Worm (Caenorhabditis elegans) whole organism, young adult: ENCODE results near the gene rpn-1.

Experiments used
- B0019.2 ChIP-seq: fragments of 200-800 bp; sonication (Bioruptor generic); conservative IDR thresholded peaks from 2 replicates; pipeline ENCODE4 v1.3.6; 2022; ENCODE audit warnings: missing genetic modification reagents, missing genetic modification characterization, missing compliant biosample characterization
- B0336.3 ChIP-seq: fragments of 200-800 bp; sonication (Bioruptor generic); IDR thresholded peaks from 2 replicates; pipeline ENCODE4 v1.3.6; 2022; ENCODE audit warnings: missing genetic modification characterization, missing compliant biosample characterization
- F10E7.11 ChIP-seq: sonication (generic microtip); optimal IDR thresholded peaks from 2 replicates; lab custom pipeline; 2017; ENCODE audit warnings: mild to moderate bottlenecking, missing genetic modification characterization, moderate library complexity, missing compliant biosample characterization
- F33H1.4 ChIP-seq: fragments of 200-800 bp; sonication (Bioruptor generic); IDR thresholded peaks from 2 replicates; pipeline ENCODE4 v1.3.6; 2022; ENCODE audit warnings: missing genetic modification reagents, missing genetic modification characterization, missing compliant biosample characterization
- F39B2.1 ChIP-seq: fragments of 200-800 bp; sonication (Bioruptor generic); IDR thresholded peaks from 2 replicates; pipeline ENCODE4 v1.3.6; 2022; ENCODE audit warnings: missing genetic modification reagents, missing genetic modification characterization, missing compliant biosample characterization
- F49E8.2 ChIP-seq: sonication (generic microtip); optimal IDR thresholded peaks from 3 replicates; lab custom pipeline; 2017; ENCODE audit warnings: missing genetic modification characterization, mild to moderate bottlenecking, missing compliant biosample characterization, antibody characterized with exemption, moderate library complexity; ENCODE audit not compliant: insufficient read depth
- F52B5.7 ChIP-seq: sonication (generic microtip); optimal IDR thresholded peaks from 2 replicates; lab custom pipeline; 2016; ENCODE audit warnings: mild to moderate bottlenecking, missing genetic modification characterization, missing compliant biosample characterization
- F55B11.4 ChIP-seq: sonication (generic microtip); optimal IDR thresholded peaks from 2 replicates; lab custom pipeline; 2016; ENCODE audit warnings: missing compliant biosample characterization, missing genetic modification characterization, borderline replicate concordance; ENCODE audit not compliant: insufficient read depth
- K12H6.12 ChIP-seq: fragments of 200-800 bp; sonication (Bioruptor generic); optimal IDR thresholded peaks from 2 replicates; lab custom pipeline; 2018; ENCODE audit warnings: mild to moderate bottlenecking, missing genetic modification characterization, missing compliant biosample characterization
- T07F8.4 ChIP-seq: sonication (generic microtip); optimal IDR thresholded peaks from 2 replicates; lab custom pipeline; 2016; ENCODE audit warnings: mild to moderate bottlenecking, missing genetic modification characterization, moderate library complexity, missing compliant biosample characterization
- T26A5.8 ChIP-seq: sonication (generic microtip); optimal IDR thresholded peaks from 2 replicates; lab custom pipeline; 2016; ENCODE audit warnings: missing genetic modification characterization, missing compliant biosample characterization
- Y53F4B.3 ChIP-seq: fragments of 200-800 bp; sonication (Bioruptor generic); IDR thresholded peaks from 2 replicates; pipeline ENCODE4 v1.3.6; 2022; ENCODE audit warnings: missing genetic modification reagents, missing genetic modification characterization, missing compliant biosample characterization
- Y67H2A.10 ChIP-seq: fragments of 200-800 bp; sonication (Bioruptor generic); conservative IDR thresholded peaks from 2 replicates; pipeline ENCODE4 v1.3.6; 2022; ENCODE audit warnings: missing genetic modification reagents, missing genetic modification characterization, missing compliant biosample characterization
- aptf-2 ChIP-seq: fragments of 200-800 bp; sonication (Bioruptor generic); conservative IDR thresholded peaks from 2 replicates; pipeline ENCODE4 v1.3.6; 2022; ENCODE audit warnings: missing genetic modification reagents, missing genetic modification characterization, missing compliant biosample characterization
- athp-1 ChIP-seq: sonication (generic microtip); optimal IDR thresholded peaks from 2 replicates; lab custom pipeline; 2017; ENCODE audit warnings: mild to moderate bottlenecking, missing genetic modification characterization, missing compliant biosample characterization
- attf-3 ChIP-seq: fragments of 200-800 bp; sonication (Bioruptor generic); conservative IDR thresholded peaks from 2 replicates; pipeline ENCODE4 v1.3.6; 2022; ENCODE audit warnings: missing genetic modification reagents, missing genetic modification characterization, missing compliant biosample characterization
- bed-1 ChIP-seq: fragments of 200-800 bp; sonication (Bioruptor generic); IDR thresholded peaks from 2 replicates; pipeline ENCODE4 v1.3.6; 2022; ENCODE audit warnings: missing genetic modification reagents, missing genetic modification characterization, missing compliant biosample characterization
- ccch-3 ChIP-seq: fragments of 200-800 bp; sonication (Bioruptor generic); optimal IDR thresholded peaks from 2 replicates; lab custom pipeline; 2018; ENCODE audit warnings: mild to moderate bottlenecking, missing genetic modification characterization, missing compliant biosample characterization
- ceh-79 ChIP-seq: sonication (generic microtip); optimal IDR thresholded peaks from 2 replicates; lab custom pipeline; 2017; ENCODE audit warnings: mild to moderate bottlenecking, missing genetic modification characterization, missing compliant biosample characterization
- ceh-91 ChIP-seq: fragments of 200-800 bp; sonication (Bioruptor generic); IDR thresholded peaks from 2 replicates; pipeline ENCODE4 v1.3.6; 2022; ENCODE audit warnings: missing genetic modification reagents, missing genetic modification characterization, missing compliant biosample characterization
- dpl-1 ChIP-seq: fragments of 150-350 bp; optimal IDR thresholded peaks from 2 replicates; lab custom pipeline; 2014; ENCODE audit warnings: missing biosample characterization, missing genetic modification reagents, missing genetic modification characterization
- efl-1 ChIP-seq: fragments of 150-350 bp; optimal IDR thresholded peaks from 2 replicates; lab custom pipeline; 2014; ENCODE audit warnings: missing biosample characterization, missing genetic modification reagents, missing genetic modification characterization
- ets-4 ChIP-seq: fragments of 200-800 bp; sonication (Bioruptor generic); optimal IDR thresholded peaks from 2 replicates; lab custom pipeline; 2018; ENCODE audit warnings: mild to moderate bottlenecking, missing genetic modification characterization, missing compliant biosample characterization
- hlh-26 ChIP-seq: fragments of 200-800 bp; sonication (Bioruptor generic); conservative IDR thresholded peaks from 2 replicates; pipeline ENCODE4 v1.3.6; 2022; ENCODE audit warnings: missing genetic modification reagents, missing genetic modification characterization, missing compliant biosample characterization
- hmg-1.2 ChIP-seq: fragments of 200-800 bp; sonication (Bioruptor generic); IDR thresholded peaks from 2 replicates; pipeline ENCODE4 v1.3.6; 2022; ENCODE audit warnings: missing genetic modification reagents, missing genetic modification characterization, missing compliant biosample characterization
- hsf-1 ChIP-seq: fragments of 200-800 bp; sonication (Bioruptor generic); IDR thresholded peaks from 2 replicates; pipeline ENCODE4 v1.3.6; 2022; ENCODE audit warnings: missing genetic modification reagents, missing genetic modification characterization, missing compliant biosample characterization
- lag-1 ChIP-seq: fragments of 200-800 bp; sonication (Bioruptor generic); IDR thresholded peaks from 2 replicates; pipeline ENCODE4 v1.3.6; 2022; ENCODE audit warnings: missing genetic modification reagents, missing genetic modification characterization, missing compliant biosample characterization
- let-526 ChIP-seq: fragments of 200-800 bp; sonication (Bioruptor generic); IDR thresholded peaks from 2 replicates; pipeline ENCODE4 v1.3.6; 2022; ENCODE audit warnings: missing genetic modification reagents, missing genetic modification characterization, missing compliant biosample characterization
- lin-35 ChIP-seq, 3 experiments: fragments of 150-350 bp in 2 of 3; sonication (generic microtip) in 1 of 3; optimal IDR thresholded peaks; 2 replicates each; lab custom pipeline; 2014 to 2018; ENCODE audit warnings: missing biosample characterization in 3 of 3, missing genetic modification characterization in 3 of 3, missing genetic modification reagents in 3 of 3
- lin-54 ChIP-seq: fragments of 200-800 bp; sonication (Bioruptor generic); optimal IDR thresholded peaks from 2 replicates; lab custom pipeline; 2018; ENCODE audit warnings: mild to moderate bottlenecking, missing genetic modification characterization, missing compliant biosample characterization
- lsl-1 ChIP-seq: fragments of 200-800 bp; sonication (Bioruptor generic); optimal IDR thresholded peaks from 2 replicates; lab custom pipeline; 2018; ENCODE audit warnings: mild to moderate bottlenecking, missing genetic modification characterization, moderate library complexity, missing compliant biosample characterization
- lsy-27 ChIP-seq: sonication (generic microtip); optimal IDR thresholded peaks from 2 replicates; lab custom pipeline; 2017; ENCODE audit warnings: missing genetic modification characterization, mild to moderate bottlenecking, missing compliant biosample characterization, antibody characterized with exemption, missing genotype, borderline replicate concordance; ENCODE audit not compliant: insufficient read depth
- madf-3 ChIP-seq: fragments of 200-800 bp; sonication (Bioruptor generic); IDR thresholded peaks from 2 replicates; pipeline ENCODE4 v1.3.6; 2022; ENCODE audit warnings: missing genetic modification reagents, missing genetic modification characterization, missing compliant biosample characterization
- madf-6 ChIP-seq: fragments of 200-800 bp; sonication (Bioruptor generic); IDR thresholded peaks from 2 replicates; pipeline ENCODE4 v1.3.6; 2022; ENCODE audit warnings: missing genetic modification reagents, missing genetic modification characterization, missing compliant biosample characterization
- madf-8 ChIP-seq: fragments of 200-800 bp; sonication (Bioruptor generic); conservative IDR thresholded peaks from 2 replicates; pipeline ENCODE4 v1.3.6; 2022; ENCODE audit warnings: missing genetic modification reagents, missing genetic modification characterization, missing compliant biosample characterization
- nfya-2 ChIP-seq: fragments of 200-800 bp; sonication (Bioruptor generic); IDR thresholded peaks from 2 replicates; pipeline ENCODE4 v1.3.6; 2022; ENCODE audit warnings: missing genetic modification reagents, missing genetic modification characterization, missing compliant biosample characterization
- nhr-27 ChIP-seq: fragments of 200-800 bp; sonication (Bioruptor generic); optimal IDR thresholded peaks from 2 replicates; lab custom pipeline; 2018; ENCODE audit warnings: mild to moderate bottlenecking, missing genetic modification characterization, moderate library complexity, missing compliant biosample characterization
- sdz-38 ChIP-seq: sonication (generic microtip); optimal IDR thresholded peaks from 2 replicates; lab custom pipeline; 2016; ENCODE audit warnings: missing genotype, missing genetic modification characterization, missing compliant biosample characterization
- sea-2 ChIP-seq: fragments of 200-800 bp; sonication (Bioruptor generic); IDR thresholded peaks from 2 replicates; pipeline ENCODE4 v1.3.6; 2022; ENCODE audit warnings: missing genetic modification characterization, missing compliant biosample characterization
- snpc-1.1 ChIP-seq: sonication (generic microtip); optimal IDR thresholded peaks from 2 replicates; lab custom pipeline; 2017; ENCODE audit warnings: missing genetic modification characterization, mild to moderate bottlenecking, missing compliant biosample characterization, antibody characterized with exemption, moderate library complexity, missing genotype, missing genetic modification reagents; ENCODE audit not compliant: insufficient read depth
- snpc-4 ChIP-seq, 5 experiments: fragments of 150-350 bp in 1 of 5; sonication (generic microtip) in 4 of 5; optimal IDR thresholded peaks; 2 replicates each; lab custom pipeline; 2014 to 2018; ENCODE audit warnings: missing genetic modification characterization in 5 of 5, missing biosample characterization in 3 of 5, antibody characterized with exemption in 2 of 5, mild to moderate bottlenecking in 2 of 5, missing compliant biosample characterization in 2 of 5, missing genotype in 2 of 5, moderate library complexity in 2 of 5, missing genetic modification reagents in 1 of 5
- somi-1 ChIP-seq: fragments of 200-800 bp; sonication (Bioruptor generic); optimal IDR thresholded peaks from 2 replicates; lab custom pipeline; 2018; ENCODE audit warnings: mild to moderate bottlenecking, missing genetic modification characterization, missing compliant biosample characterization
- xnd-1 ChIP-seq: sonication (generic microtip); optimal IDR thresholded peaks from 2 replicates; lab custom pipeline; 2016; ENCODE audit warnings: missing genotype, missing genetic modification reagents, missing genetic modification characterization, missing compliant biosample characterization
- zim-3 ChIP-seq: sonication (generic microtip); optimal IDR thresholded peaks from 2 replicates; lab custom pipeline; 2017; ENCODE audit warnings: mild to moderate bottlenecking, missing genetic modification characterization, moderate library complexity, missing compliant biosample characterization
- ztf-28 ChIP-seq: fragments of 200-800 bp; sonication (Bioruptor generic); IDR thresholded peaks from 2 replicates; pipeline ENCODE4 v1.3.6; 2022; ENCODE audit warnings: missing genetic modification reagents, missing genetic modification characterization, missing compliant biosample characterization
- ztf-3 ChIP-seq: fragments of 200-800 bp; sonication (Bioruptor generic); optimal IDR thresholded peaks from 2 replicates; lab custom pipeline; 2018; ENCODE audit warnings: mild to moderate bottlenecking, missing genetic modification characterization, missing compliant biosample characterization

Gene rpn-1

DNA sequence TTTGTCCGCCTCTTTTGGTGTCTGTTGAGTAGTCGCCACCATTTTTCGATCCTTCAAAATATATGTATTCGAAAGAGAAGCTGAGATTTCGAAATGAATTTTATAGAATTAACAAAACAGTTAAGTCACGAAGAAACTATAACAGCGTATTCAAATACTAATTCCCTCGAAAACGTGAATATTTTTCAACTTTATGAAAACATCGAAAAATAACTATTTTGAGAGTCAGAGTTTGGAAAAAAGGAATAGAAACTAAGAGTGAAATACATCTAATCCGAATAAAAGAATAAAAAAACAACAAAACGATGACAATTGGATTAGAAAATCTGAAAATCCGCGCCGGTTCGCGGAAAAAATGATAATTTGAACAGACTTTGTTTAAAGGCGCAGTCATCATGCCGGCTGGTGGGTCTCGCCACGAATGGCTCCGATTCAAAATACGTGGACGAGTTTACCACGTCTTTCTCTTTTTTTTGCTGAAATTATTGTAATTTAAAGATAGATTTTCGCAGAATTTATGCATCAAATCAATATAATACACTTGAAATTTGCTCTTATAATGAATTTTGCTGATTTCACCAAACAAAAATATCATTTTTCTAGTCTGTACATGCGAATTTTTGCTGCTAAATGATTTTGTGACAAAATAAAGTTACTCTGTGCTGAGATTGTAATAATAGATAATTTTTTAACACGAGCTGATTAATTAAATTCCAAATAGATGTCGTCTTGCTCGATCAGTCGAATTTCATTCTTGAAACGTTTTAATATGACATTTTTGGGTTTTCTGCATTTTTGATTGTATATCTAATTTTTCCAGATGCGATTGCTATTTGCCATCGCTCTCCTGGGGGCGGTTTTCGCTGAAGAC, at the start of gene rpn-1, which contains the start of gene ribo-1:
Gene rpn-1 (minus strand): TSS at position 51 of the 871 bp plus-strand sequence.
Gene ribo-1 (plus strand): TSS at position 821 of the 871 bp plus-strand sequence.
- TF ChIP-seq efl-1 (peak; percentile 74), hmg-1.2 (peak; percentile 31; the same call in 1 of the 2 replicates), attf-3 (no peak), F49E8.2 (tag; lab: Kevin White, UChicago) (peak; percentile 40), lsy-27 (tag; lab: Kevin White, UChicago) (no peak), bed-1 (GFP tag; lab: Robert Waterston, UW) (no peak), nhr-27 (tag; lab: Kevin White, UChicago) (no peak), T07F8.4 (tag; lab: Kevin White, UChicago) (no peak), ztf-3 (GFP tag; lab: Kevin White, UChicago) (no peak), F33H1.4 (GFP tag; lab: Robert Waterston, UW) (peak; percentile 88), madf-6 (GFP tag; lab: Robert Waterston, UW) (peak; percentile 67), F39B2.1 (GFP tag; lab: Robert Waterston, UW) (no peak), lag-1 (no peak), let-526 (GFP tag; lab: Robert Waterston, UW) (no peak), F52B5.7 (tag; lab: Kevin White, UChicago) (no peak), madf-3 (GFP tag; lab: Robert Waterston, UW) (no peak), xnd-1 (tag; lab: Kevin White, UChicago) (no peak), lsl-1 (GFP tag; lab: Kevin White, UChicago) (peak; percentile 59), Y67H2A.10 (GFP tag; lab: Robert Waterston, UW) (no peak), ceh-79 (no peak), ets-4 (no peak), somi-1 (GFP tag; lab: Kevin White, UChicago) (no peak), ccch-3 (GFP tag; lab: Kevin White, UChicago) (no peak), lin-54 (peak; percentile 42), dpl-1 (GFP tag; lab: Kevin White, UChicago) (peak; percentile 18), athp-1 (tag; lab: Kevin White, UChicago) (no peak), ceh-91 (GFP tag; lab: Robert Waterston, UW) (0 out of 2 replicates have a peak, but pooled peaks have one; percentile 32), F10E7.11 (tag; lab: Kevin White, UChicago) (no peak), F55B11.4 (tag; lab: Kevin White, UChicago) (no peak), sdz-38 (no peak), nfya-2 (GFP tag; lab: Robert Waterston, UW) (no peak), sea-2 (GFP tag; lab: Robert Waterston, UW) (no peak), snpc-1.1 (tag; lab: Kevin White, UChicago) (no peak), zim-3 (tag; lab: Kevin White, UChicago) (no peak), hsf-1 (GFP tag; lab: Robert Waterston, UW) (no peak), madf-8 (GFP tag; lab: Robert Waterston, UW) (peak; percentile 44; the same call in 1 of the 2 replicates), hlh-26 (GFP tag; lab: Robert Waterston, UW) (no peak), aptf-2 (GFP tag; lab: Robert Waterston, UW) (no peak), lin-35 (GFP tag; optimal IDR thresholded peaks at IDR 0.05; lab: Kevin White, UChicago) (no peak), ztf-28 (GFP tag; lab: Robert Waterston, UW) (no peak), K12H6.12 (tag; lab: Kevin White, UChicago) (no peak), T26A5.8 (tag; lab: Kevin White, UChicago) (no peak), B0019.2 (GFP tag; lab: Robert Waterston, UW) (no peak), snpc-4 (GFP tag; optimal IDR thresholded peaks at IDR 0.05; lab: Kevin White, UChicago) (no peak), snpc-4 (tag; optimal IDR thresholded peaks at IDR 0.05; lab: Kevin White, UChicago) (peak in 3 of 4 experiments; percentile 42 to 64 (median 63)), Y53F4B.3 (GFP tag; lab: Robert Waterston, UW) (no peak), B0336.3 (GFP tag; lab: Robert Waterston, UW) (no peak)
